Worm (Caenorhabditis elegans) whole organism, early embryonic: ENCODE results near the gene srh-24.

Experiments used
- B0310.2 ChIP-seq: sonication (generic microtip); optimal IDR thresholded peaks from 2 replicates; lab custom pipeline; 2016; ENCODE audit warnings: mild to moderate bottlenecking, missing genetic modification characterization, missing compliant biosample characterization
- F13C5.2 ChIP-seq: sonication (generic microtip); optimal IDR thresholded peaks from 2 replicates; lab custom pipeline; 2017; ENCODE audit warnings: mild to moderate bottlenecking, missing genetic modification characterization, inconsistent platforms, missing compliant biosample characterization
- aly-1 ChIP-seq: sonication (generic microtip); optimal IDR thresholded peaks from 2 replicates; lab custom pipeline; 2016; ENCODE audit warnings: missing genetic modification characterization, missing compliant biosample characterization
- ama-1 ChIP-seq: fragments of 150-350 bp; optimal IDR thresholded peaks from 2 replicates; lab custom pipeline; 2014
- ceh-13 ChIP-seq: fragments of 200-800 bp; sonication (Bioruptor generic); optimal IDR thresholded peaks from 2 replicates; lab custom pipeline; 2018; ENCODE audit warnings: mild to moderate bottlenecking, missing genetic modification characterization, missing compliant biosample characterization
- ceh-36 ChIP-seq: sonication (generic microtip); optimal IDR thresholded peaks from 2 replicates; lab custom pipeline; 2016; ENCODE audit warnings: missing genetic modification characterization, inconsistent platforms, missing compliant biosample characterization
- ets-7 ChIP-seq: sonication (generic microtip); optimal IDR thresholded peaks from 2 replicates; lab custom pipeline; 2016; ENCODE audit warnings: missing genotype, missing genetic modification characterization, missing compliant biosample characterization
- flt-1 ChIP-seq: fragments of 200-800 bp; sonication (Bioruptor generic); IDR thresholded peaks from 2 replicates; pipeline ENCODE4 v1.3.6; 2022; ENCODE audit warnings: missing genetic modification characterization, missing compliant biosample characterization
- hmg-4 ChIP-seq: fragments of 200-800 bp; sonication (Bioruptor generic); optimal IDR thresholded peaks from 2 replicates; lab custom pipeline; 2018; ENCODE audit warnings: mild to moderate bottlenecking, missing genetic modification characterization, missing compliant biosample characterization
- hnd-1 ChIP-seq: sonication (generic microtip); optimal IDR thresholded peaks from 2 replicates; lab custom pipeline; 2016; ENCODE audit warnings: missing genetic modification characterization, missing compliant biosample characterization
- sea-1 ChIP-seq: fragments of 200-800 bp; sonication (Bioruptor generic); conservative IDR thresholded peaks from 2 replicates; pipeline ENCODE4 v1.3.6; 2022; ENCODE audit warnings: missing genetic modification characterization, missing compliant biosample characterization
- tbx-11 ChIP-seq: fragments of 200-800 bp; sonication (Bioruptor generic); IDR thresholded peaks from 2 replicates; pipeline ENCODE4 v1.3.6; 2022; ENCODE audit warnings: missing genetic modification characterization, missing compliant biosample characterization
- tbx-37 ChIP-seq: fragments of 200-800 bp; sonication (Bioruptor generic); conservative IDR thresholded peaks from 2 replicates; pipeline ENCODE4 v1.3.6; 2022; ENCODE audit warnings: missing genetic modification reagents, missing genetic modification characterization, missing compliant biosample characterization
- tra-4 ChIP-seq: sonication (generic microtip); optimal IDR thresholded peaks from 2 replicates; lab custom pipeline; 2017; ENCODE audit warnings: missing genetic modification characterization, missing compliant biosample characterization

ce11 chrV:13935423-13935822 is 25.4 kb downstream of the srh-24 start:
- TF ChIP-seq sea-1 (GFP tag; lab: Robert Waterston, UW): no peak
- no peak for TF ChIP-seq aly-1 (tag; lab: Kevin White, UChicago)
- TF ChIP-seq ama-1 (lab: Kevin White, UChicago): no peak
- no peak for TF ChIP-seq tbx-37
- no peak for TF ChIP-seq F13C5.2 (tag; lab: Kevin White, UChicago)
- no peak for TF ChIP-seq tbx-11 (GFP tag; lab: Robert Waterston, UW)
- TF ChIP-seq hnd-1 (tag; lab: Kevin White, UChicago): no peak
- TF ChIP-seq hmg-4 (GFP tag; lab: Kevin White, UChicago): no peak
- TF ChIP-seq ceh-36 (tag; lab: Kevin White, UChicago): no peak
- TF ChIP-seq B0310.2: no peak
- no peak for TF ChIP-seq flt-1 (GFP tag; lab: Robert Waterston, UW)
- TF ChIP-seq ceh-13 (GFP tag; lab: Kevin White, UChicago): no peak
- no peak for TF ChIP-seq ets-7 (tag; lab: Kevin White, UChicago)
- no peak for TF ChIP-seq tra-4 (tag; lab: Kevin White, UChicago)
